Worm (Caenorhabditis elegans) whole organism, L1 larva: Measurements from ENCODE around the gene pqn-42.

ENCODE experiments used
- C16A3.4 ChIP-seq: fragments of 150-350 bp; optimal IDR thresholded peaks from 2 replicates; lab custom pipeline; 2014; ENCODE audit warnings: missing biosample characterization, missing genetic modification characterization
- F16B12.6 ChIP-seq: fragments of 150-350 bp; optimal IDR thresholded peaks from 2 replicates; lab custom pipeline; 2014; ENCODE audit warnings: missing biosample characterization, missing genetic modification characterization
- Y116A8C.19 ChIP-seq: sonication (generic microtip); optimal IDR thresholded peaks from 2 replicates; lab custom pipeline; 2016; ENCODE audit warnings: missing compliant biosample characterization, missing genetic modification characterization, borderline replicate concordance
- alr-1 ChIP-seq: fragments of 200-800 bp; sonication (Bioruptor generic); optimal IDR thresholded peaks from 2 replicates; lab custom pipeline; 2018; ENCODE audit warnings: borderline replicate concordance, mild to moderate bottlenecking, missing genetic modification characterization, missing compliant biosample characterization
- aly-2 ChIP-seq: fragments of 150-350 bp; optimal IDR thresholded peaks from 2 replicates; lab custom pipeline; 2014; ENCODE audit warnings: missing biosample characterization, missing genetic modification characterization
- ceh-63 ChIP-seq: fragments of 200-800 bp; sonication (Bioruptor generic); optimal IDR thresholded peaks from 2 replicates; lab custom pipeline; 2018; ENCODE audit warnings: mild to moderate bottlenecking, missing genetic modification characterization, missing compliant biosample characterization
- ceh-82 ChIP-seq, 3 experiments: fragments of 150-350 bp in 1 of 3; sonication (generic microtip) in 2 of 3; optimal IDR thresholded peaks; 2 replicates each; lab custom pipeline; 2014 to 2017; ENCODE audit warnings: missing biosample characterization in 3 of 3, missing genetic modification characterization in 3 of 3
- ces-1 ChIP-seq: fragments of 150-350 bp; optimal IDR thresholded peaks from 2 replicates; lab custom pipeline; 2014; ENCODE audit warnings: missing biosample characterization, missing genetic modification reagents, missing genetic modification characterization
- dpl-1 ChIP-seq, 3 experiments: fragments of 150-350 bp in 2 of 3; sonication (generic microtip) in 1 of 3; optimal IDR thresholded peaks; 2 replicates each; lab custom pipeline; 2014 to 2017; ENCODE audit warnings: missing biosample characterization in 3 of 3, missing genetic modification characterization in 3 of 3, missing genetic modification reagents in 3 of 3
- efl-1 ChIP-seq, 4 experiments: fragments of 150-350 bp; optimal IDR thresholded peaks in 3 of 4; peaks in 1 of 4; 1 replicate in 1 of 4; 2 replicates in 3 of 4; lab custom pipeline; 2014; ENCODE audit warnings: missing biosample characterization in 2 of 4, missing genetic modification characterization in 2 of 4, missing genetic modification reagents in 2 of 4
- efl-3 ChIP-seq: fragments of 200-800 bp; sonication (Bioruptor generic); optimal IDR thresholded peaks from 2 replicates; lab custom pipeline; 2018; ENCODE audit warnings: mild to moderate bottlenecking, missing genetic modification characterization, missing compliant biosample characterization
- elt-2 ChIP-seq: sonication (generic microtip); optimal IDR thresholded peaks from 2 replicates; lab custom pipeline; 2016; ENCODE audit warnings: missing genetic modification characterization, mild to moderate bottlenecking, inconsistent platforms, missing compliant biosample characterization, missing genetic modification reagents
- elt-3 ChIP-seq, 6 experiments: fragments of 150-350 bp in 1 of 6; sonication (generic microtip); optimal IDR thresholded peaks; 2 replicates each; lab custom pipeline; 2017 to 2018; ENCODE audit warnings: missing biosample characterization in 6 of 6, missing genetic modification characterization in 6 of 6, inconsistent platforms in 1 of 6
- grh-1 ChIP-seq: fragments of 200-800 bp; sonication (Bioruptor generic); IDR thresholded peaks from 2 replicates; pipeline ENCODE4 v1.3.6; 2022; ENCODE audit warnings: missing genetic modification reagents, missing genetic modification characterization, missing compliant biosample characterization
- hlh-17 ChIP-seq: fragments of 200-800 bp; sonication (Bioruptor generic); optimal IDR thresholded peaks from 2 replicates; lab custom pipeline; 2018; ENCODE audit warnings: missing genetic modification characterization, mild to moderate bottlenecking, missing compliant biosample characterization, moderate library complexity, borderline replicate concordance
- hlh-4 ChIP-seq: sonication (generic microtip); optimal IDR thresholded peaks from 2 replicates; lab custom pipeline; 2016; ENCODE audit warnings: mild to moderate bottlenecking, missing genetic modification characterization, missing compliant biosample characterization
- hpl-2 ChIP-seq: fragments of 150-350 bp; optimal IDR thresholded peaks from 2 replicates; lab custom pipeline; 2014; ENCODE audit warnings: missing biosample characterization, missing genetic modification reagents, missing genetic modification characterization
- jun-1 ChIP-seq: fragments of 150-350 bp; optimal IDR thresholded peaks from 2 replicates; lab custom pipeline; 2014; ENCODE audit warnings: missing biosample characterization, missing genetic modification reagents, missing genetic modification characterization
- lin-15B ChIP-seq: fragments of 150-350 bp; sonication (generic microtip); optimal IDR thresholded peaks from 3 replicates; lab custom pipeline; 2014; ENCODE audit warnings: missing biosample characterization, missing genetic modification characterization
- lin-35 ChIP-seq, 2 experiments: fragments of 150-350 bp; optimal IDR thresholded peaks; 2 replicates each; lab custom pipeline; 2014; ENCODE audit warnings: missing biosample characterization in 2 of 2, missing genetic modification characterization in 2 of 2, missing genetic modification reagents in 2 of 2
- lin-39 ChIP-seq: fragments of 150-350 bp; optimal IDR thresholded peaks from 2 replicates; lab custom pipeline; 2014; ENCODE audit warnings: missing biosample characterization, missing genetic modification reagents, missing genetic modification characterization
- lir-3 ChIP-seq: sonication (generic microtip); optimal IDR thresholded peaks from 2 replicates; lab custom pipeline; 2016; ENCODE audit warnings: mild to moderate bottlenecking, missing genetic modification characterization, moderate library complexity, missing compliant biosample characterization; ENCODE audit not compliant: poor library complexity
- mdl-1 ChIP-seq, 2 experiments: fragments of 150-350 bp; optimal IDR thresholded peaks; 2 replicates each; lab custom pipeline; 2014 to 2017; ENCODE audit warnings: missing biosample characterization in 2 of 2, missing genetic modification characterization in 2 of 2, inconsistent platforms in 1 of 2
- mef-2 ChIP-seq: fragments of 150-350 bp; optimal IDR thresholded peaks from 2 replicates; lab custom pipeline; 2014; ENCODE audit warnings: missing biosample characterization, missing genetic modification characterization
- nhr-12 ChIP-seq: sonication (generic microtip); optimal IDR thresholded peaks from 2 replicates; lab custom pipeline; 2017; ENCODE audit warnings: missing biosample characterization, missing genetic modification characterization
- nhr-19 ChIP-seq: fragments of 200-800 bp; sonication (Bioruptor generic); conservative IDR thresholded peaks from 2 replicates; pipeline ENCODE4 v1.3.6; 2022; ENCODE audit warnings: missing genetic modification characterization, missing compliant biosample characterization
- nhr-28 ChIP-seq: fragments of 150-350 bp; optimal IDR thresholded peaks from 2 replicates; lab custom pipeline; 2014; ENCODE audit warnings: missing biosample characterization, missing genetic modification characterization
- nhr-47 ChIP-seq: sonication (generic microtip); optimal IDR thresholded peaks from 2 replicates; lab custom pipeline; 2016; ENCODE audit warnings: mild to moderate bottlenecking, missing genetic modification characterization, moderate library complexity, missing compliant biosample characterization
- nhr-71 ChIP-seq: sonication (generic microtip); optimal IDR thresholded peaks from 2 replicates; lab custom pipeline; 2016; ENCODE audit warnings: mild to moderate bottlenecking, missing genetic modification characterization, moderate library complexity, missing compliant biosample characterization
- nhr-84 ChIP-seq: sonication (generic microtip); optimal IDR thresholded peaks from 2 replicates; lab custom pipeline; 2017; ENCODE audit warnings: missing biosample characterization, missing genetic modification characterization
- nhr-85 ChIP-seq: sonication (generic microtip); peaks from one replicate; lab custom pipeline; 2016; ENCODE audit warnings: missing genetic modification characterization, inconsistent platforms, missing compliant biosample characterization
- nhr-90 ChIP-seq: sonication (generic microtip); optimal IDR thresholded peaks from 2 replicates; lab custom pipeline; 2016; ENCODE audit warnings: mild to moderate bottlenecking, missing genetic modification characterization, missing compliant biosample characterization; ENCODE audit not compliant: poor library complexity
- pag-3 ChIP-seq: sonication (generic microtip); optimal IDR thresholded peaks from 2 replicates; lab custom pipeline; 2017; ENCODE audit warnings: missing genetic modification characterization, mild to moderate bottlenecking, missing compliant biosample characterization, antibody characterized with exemption, borderline replicate concordance; ENCODE audit not compliant: insufficient read depth
- skn-1 ChIP-seq: fragments of 150-350 bp; optimal IDR thresholded peaks from 2 replicates; lab custom pipeline; 2014; ENCODE audit warnings: missing biosample characterization, missing genetic modification characterization
- sox-4 ChIP-seq: sonication (generic microtip); optimal IDR thresholded peaks from 2 replicates; lab custom pipeline; 2016; ENCODE audit warnings: missing genetic modification characterization, missing compliant biosample characterization
- sup-37 ChIP-seq: fragments of 200-800 bp; sonication (Bioruptor generic); optimal IDR thresholded peaks from 2 replicates; lab custom pipeline; 2018; ENCODE audit warnings: mild to moderate bottlenecking, missing genetic modification characterization, missing compliant biosample characterization
- swsn-7 ChIP-seq: sonication (generic microtip); optimal IDR thresholded peaks from 2 replicates; lab custom pipeline; 2016; ENCODE audit warnings: missing genetic modification characterization, missing compliant biosample characterization
- unc-130 ChIP-seq: fragments of 150-350 bp; optimal IDR thresholded peaks from 2 replicates; lab custom pipeline; 2017; ENCODE audit warnings: missing biosample characterization, missing genetic modification characterization, inconsistent platforms
- unc-30 ChIP-seq: sonication (generic microtip); optimal IDR thresholded peaks from 2 replicates; lab custom pipeline; 2017; ENCODE audit warnings: missing biosample characterization, missing genetic modification characterization
- unc-62 ChIP-seq: fragments of 150-350 bp; optimal IDR thresholded peaks from 2 replicates; lab custom pipeline; 2014; ENCODE audit warnings: missing biosample characterization, missing genetic modification reagents, missing genetic modification characterization
- unc-86 ChIP-seq: sonication (generic microtip); optimal IDR thresholded peaks from 2 replicates; lab custom pipeline; 2016; ENCODE audit warnings: missing genetic modification characterization, missing compliant biosample characterization
- xbp-1 ChIP-seq: sonication (generic microtip); optimal IDR thresholded peaks from 2 replicates; lab custom pipeline; 2016; ENCODE audit warnings: missing genetic modification characterization, missing compliant biosample characterization
- zag-1 ChIP-seq: fragments of 150-350 bp; optimal IDR thresholded peaks from 2 replicates; lab custom pipeline; 2014; ENCODE audit warnings: missing biosample characterization, missing genetic modification characterization
- zip-4 ChIP-seq: fragments of 200-800 bp; sonication (Bioruptor generic); optimal IDR thresholded peaks from 2 replicates; lab custom pipeline; 2018; ENCODE audit warnings: mild to moderate bottlenecking, missing genetic modification characterization, moderate library complexity, missing compliant biosample characterization
- ztf-11 ChIP-seq, 2 experiments: sonication (generic microtip); optimal IDR thresholded peaks; 2 replicates each; lab custom pipeline; 2016 to 2017; ENCODE audit warnings: missing genetic modification characterization in 2 of 2, missing biosample characterization in 1 of 2, missing compliant biosample characterization in 1 of 2
- ztf-4 ChIP-seq: fragments of 150-350 bp; optimal IDR thresholded peaks from 2 replicates; lab custom pipeline; 2014; ENCODE audit warnings: missing biosample characterization, missing genetic modification characterization

The pqn-42 gene

ce11 chrII:2504431-2504928 lies 45.7 kb upstream of the pqn-42 start, which contains the start of gene gbas-1 (continued):
- no peak for TF ChIP-seq elt-3 (tag; optimal IDR thresholded peaks at IDR 0.05; lab: Kevin White, UChicago)
- no peak for TF ChIP-seq unc-62 (GFP tag; lab: Kevin White, UChicago)
- peak; percentile 82 for TF ChIP-seq mef-2
- peak; percentile 45 for TF ChIP-seq nhr-19 (GFP tag; lab: Robert Waterston, UW)
- TF ChIP-seq zag-1 (tag; lab: Kevin White, UChicago), result no peak
- no peak for TF ChIP-seq ztf-4 (tag; lab: Kevin White, UChicago)
- no peak for TF ChIP-seq mdl-1 (tag; optimal IDR thresholded peaks at IDR 0.05; lab: Kevin White, UChicago)
- TF ChIP-seq nhr-28 (tag; lab: Kevin White, UChicago), result no peak
- TF ChIP-seq unc-30 (tag; lab: Kevin White, UChicago), result no peak
- 0 out of 2 replicates have a peak, but pooled peaks have one; percentile 27 for TF ChIP-seq grh-1 (GFP tag; lab: Robert Waterston, UW)
- TF ChIP-seq nhr-84 (tag; lab: Kevin White, UChicago), result no peak
- TF ChIP-seq ceh-82 (tag; optimal IDR thresholded peaks at IDR 0.05; lab: Kevin White, UChicago), result peak in 1 of 3 experiments; percentile 26
- TF ChIP-seq ceh-63 (GFP tag; lab: Kevin White, UChicago), result no peak
- peak; percentile 78 to 88 (median 80) for TF ChIP-seq dpl-1 (GFP tag; optimal IDR thresholded peaks at IDR 0.05; lab: Kevin White, UChicago)
- peak; percentile 81 to 89 for TF ChIP-seq lin-35 (GFP tag; optimal IDR thresholded peaks at IDR 0.05; lab: Kevin White, UChicago)
- no peak for TF ChIP-seq nhr-12 (tag; lab: Kevin White, UChicago)
- no peak for TF ChIP-seq Y116A8C.19 (tag; lab: Kevin White, UChicago)
- no peak for TF ChIP-seq pag-3 (tag; lab: Kevin White, UChicago)
- no peak for TF ChIP-seq nhr-71 (tag; lab: Kevin White, UChicago)
- TF ChIP-seq unc-130, result no peak
- no peak for TF ChIP-seq jun-1 (tag; lab: Kevin White, UChicago)
- TF ChIP-seq C16A3.4 (tag; lab: Kevin White, UChicago), result no peak
- TF ChIP-seq swsn-7 (tag; lab: Kevin White, UChicago), result peak; percentile 38
- TF ChIP-seq sup-37, result no peak
- no peak for TF ChIP-seq ztf-11 (tag; optimal IDR thresholded peaks at IDR 0.05; lab: Kevin White, UChicago)
- TF ChIP-seq ces-1 (GFP tag; lab: Kevin White, UChicago), result no peak
- TF ChIP-seq hlh-17 (GFP tag; lab: Kevin White, UChicago), result no peak
- TF ChIP-seq zip-4 (GFP tag; lab: Kevin White, UChicago), result no peak
- TF ChIP-seq unc-86, result peak; percentile 20
- TF ChIP-seq elt-2 (tag; lab: Kevin White, UChicago), result no peak
- TF ChIP-seq lir-3 (tag; lab: Kevin White, UChicago), result no peak
- TF ChIP-seq nhr-47 (tag; lab: Kevin White, UChicago), result no peak

- TF ChIP-seq elt-3 (tag; optimal IDR thresholded peaks at IDR 0.05; lab: Kevin White, UChicago) (no peak), lin-39 (no peak), C16A3.4 (tag; lab: Kevin White, UChicago) (no peak), nhr-85 (peak; percentile 50), jun-1 (tag; lab: Kevin White, UChicago) (no peak), hlh-4 (tag; lab: Kevin White, UChicago) (no peak), alr-1 (tag; lab: Kevin White, UChicago) (no peak), efl-1 (optimal IDR thresholded peaks at IDR 0.05; lab: Kevin White, UChicago) (peak in 1 of 2 experiments; percentile 3), efl-1 (GFP tag; optimal IDR thresholded peaks at IDR 0.05 in 1 of 2; lab: Kevin White, UChicago) (peak in 1 of 2 experiments; percentile 18), sup-37 (no peak), nhr-71 (tag; lab: Kevin White, UChicago) (no peak), xbp-1 (tag; lab: Kevin White, UChicago) (no peak), ztf-4 (tag; lab: Kevin White, UChicago) (no peak), nhr-90 (tag; lab: Kevin White, UChicago) (no peak), elt-2 (tag; lab: Kevin White, UChicago) (peak; percentile 75), efl-3 (no peak), grh-1 (GFP tag; lab: Robert Waterston, UW) (no peak), sox-4 (tag; lab: Kevin White, UChicago) (no peak), hpl-2 (GFP tag; lab: Kevin White, UChicago) (no peak), hlh-17 (GFP tag; lab: Kevin White, UChicago) (no peak), aly-2 (tag; lab: Kevin White, UChicago) (no peak), zip-4 (GFP tag; lab: Kevin White, UChicago) (no peak), skn-1 (peak; percentile 17), lir-3 (tag; lab: Kevin White, UChicago) (no peak), lin-15B (tag; lab: Kevin White, UChicago) (no peak), F16B12.6 (tag; lab: Kevin White, UChicago) (no peak), ztf-11 (tag; optimal IDR thresholded peaks at IDR 0.05; lab: Kevin White, UChicago) (no peak)
These were observed 45.1 kb upstream of the pqn-42 start for ce11 chrII:2503703-2504430.
